Fruit fly (Drosophila melanogaster): Measurements from ENCODE around the gene CG11449.
A peak's percentile ranks its signal among the peaks of the same experiment; 100 is the strongest.

CG11449 gene

DNA sequence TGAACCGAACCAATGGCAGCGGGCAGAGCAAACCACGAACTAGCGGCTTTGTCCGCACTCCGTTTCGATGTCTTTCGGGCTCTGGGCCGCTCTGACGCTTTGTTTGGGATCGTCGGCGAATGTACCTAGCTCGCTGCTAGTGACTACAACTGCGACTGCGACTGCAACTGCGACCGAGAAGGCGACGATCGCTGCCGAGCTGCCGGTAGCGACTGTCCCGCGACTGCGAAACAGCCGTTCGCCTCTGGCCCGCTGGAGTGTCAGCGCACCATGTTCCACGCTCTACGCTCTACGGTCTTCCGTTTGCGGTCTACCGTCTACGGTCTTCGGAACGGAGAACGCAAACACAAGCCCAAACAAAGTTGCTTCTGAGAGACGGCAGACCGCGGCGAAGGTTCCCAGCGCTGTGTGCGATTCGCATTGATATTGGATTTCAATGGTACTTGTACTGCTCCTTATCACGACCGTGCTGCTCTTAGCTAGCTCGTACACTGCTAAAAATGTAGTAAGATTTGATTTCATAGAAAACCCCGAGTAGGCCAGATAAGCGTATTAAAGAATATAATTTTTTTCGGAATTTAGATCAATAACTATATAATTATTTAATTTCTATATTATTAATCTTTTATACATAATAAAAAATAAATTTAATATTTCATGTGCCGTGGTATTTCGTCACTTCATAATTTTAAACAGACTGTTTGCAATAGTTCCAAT lies 6.9 kb downstream of the CG11449 start, which contains the start of gene laza:
Gene laza, minus strand, starts transcription at position 214 of the 717 bp plus-strand sequence.
- TF ChIP-seq EcR (GFP tag; optimal IDR thresholded peaks at IDR 0.05) (peak; percentile 24), CG13204 (GFP tag; optimal IDR thresholded peaks at IDR 0.05) (peak; percentile 98), CG8159 (tag; optimal IDR thresholded peaks at IDR 0.05) (peak; percentile 43), CG4496 (GFP tag; IDR thresholded peaks at IDR 0.05) (0 out of 3 replicates have a peak, but pooled peaks have one; percentile 10), rn (GFP tag; IDR thresholded peaks at IDR 0.05) (no peak), CG15710 (tag; optimal IDR thresholded peaks at IDR 0.05) (peak; percentile 23), CG9948 (tag; optimal IDR thresholded peaks at IDR 0.05) (peak; percentile 35), CG17806 (tag; optimal IDR thresholded peaks at IDR 0.05) (peak; percentile 15), CG14655 (GFP tag; optimal IDR thresholded peaks at IDR 0.05) (peak; percentile 51), Ets98B (GFP tag; IDR thresholded peaks at IDR 0.05) (no peak)

dm6 chr3L:22463412-22463811 lies 9.2 kb downstream of the CG11449 start:
- TF ChIP-seq CG4496 (GFP tag; IDR thresholded peaks at IDR 0.05) (no peak), Ets98B (GFP tag; IDR thresholded peaks at IDR 0.05) (no peak), Pif1A (GFP tag; optimal IDR thresholded peaks at IDR 0.05) (no peak), EcR (GFP tag; optimal IDR thresholded peaks at IDR 0.05) (peak; percentile 11), CG10348 (GFP tag; IDR thresholded peaks at IDR 0.05) (no peak)

DNA sequence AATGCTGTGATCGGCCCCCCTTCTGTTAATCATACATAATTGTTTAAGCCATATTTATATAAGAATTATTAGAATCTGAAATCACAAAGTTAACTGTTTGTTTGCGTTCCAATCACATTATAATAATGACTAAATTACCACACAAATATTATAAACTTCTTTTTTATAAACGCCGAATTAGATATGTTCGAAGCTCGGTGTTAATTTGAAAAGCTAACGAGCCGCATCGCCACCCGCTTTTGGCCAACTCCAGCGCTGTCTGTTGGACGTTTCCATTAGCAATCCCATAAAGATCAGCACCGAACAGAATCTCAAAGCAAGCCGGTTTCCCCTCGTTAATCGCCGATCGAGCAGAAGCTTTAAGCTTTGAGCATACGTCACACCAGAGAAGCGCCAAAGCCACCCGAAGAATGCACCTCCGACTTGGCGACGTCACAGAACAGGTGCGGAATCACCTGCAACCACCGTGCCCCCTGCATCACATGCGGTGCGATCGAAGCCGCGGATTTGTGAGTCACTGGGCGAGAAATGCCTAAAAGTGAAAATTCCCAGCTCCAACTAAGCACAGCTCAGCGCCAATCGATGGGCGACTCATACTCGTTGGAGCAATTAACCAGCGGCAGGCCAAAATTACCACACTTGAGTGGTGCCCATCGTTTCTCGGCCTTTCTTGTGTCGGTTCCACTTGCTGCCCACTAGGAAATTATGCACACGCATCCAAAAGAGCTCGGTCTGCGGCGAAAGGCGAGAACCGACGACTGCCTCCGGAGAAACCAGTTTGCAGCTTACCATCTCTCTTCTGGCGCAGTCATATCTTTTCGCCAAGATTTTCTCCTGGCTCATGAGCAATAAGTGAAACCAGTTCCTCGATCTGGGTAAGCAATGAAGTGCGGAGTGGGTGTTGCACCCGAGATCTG lies 11.6 kb downstream of the CG11449 start, which contains the start of gene CG11438:
Gene CG11438, plus strand, starts transcription at position 134 of the 917 bp plus-strand sequence.
- TF ChIP-seq D1 (tag; optimal IDR thresholded peaks at IDR 0.05) (no peak), Snoo (tag; optimal IDR thresholded peaks at IDR 0.05) (no peak), Pif1B (GFP tag; optimal IDR thresholded peaks at IDR 0.05) (no peak), CG8159 (tag; optimal IDR thresholded peaks at IDR 0.05) (no peak), Pif1A (GFP tag; optimal IDR thresholded peaks at IDR 0.05) (no peak), CG12605 (GFP tag; IDR thresholded peaks at IDR 0.05) (no peak), Ets98B (GFP tag; IDR thresholded peaks at IDR 0.05) (no peak), CG13204 (GFP tag; optimal IDR thresholded peaks at IDR 0.05) (no peak), CG9948 (tag; optimal IDR thresholded peaks at IDR 0.05) (no peak), EcR (GFP tag; optimal IDR thresholded peaks at IDR 0.05) (peak; percentile 42), fd96Ca (GFP tag; IDR thresholded peaks at IDR 0.05) (no peak), CG4496 (GFP tag; IDR thresholded peaks at IDR 0.05) (no peak), gl (tag; optimal IDR thresholded peaks at IDR 0.05) (peak; percentile 12), CG32121 (GFP tag; IDR thresholded peaks at IDR 0.05) (no peak), CG15710 (tag; optimal IDR thresholded peaks at IDR 0.05) (no peak), rn (GFP tag; IDR thresholded peaks at IDR 0.05) (no peak)

DNA sequence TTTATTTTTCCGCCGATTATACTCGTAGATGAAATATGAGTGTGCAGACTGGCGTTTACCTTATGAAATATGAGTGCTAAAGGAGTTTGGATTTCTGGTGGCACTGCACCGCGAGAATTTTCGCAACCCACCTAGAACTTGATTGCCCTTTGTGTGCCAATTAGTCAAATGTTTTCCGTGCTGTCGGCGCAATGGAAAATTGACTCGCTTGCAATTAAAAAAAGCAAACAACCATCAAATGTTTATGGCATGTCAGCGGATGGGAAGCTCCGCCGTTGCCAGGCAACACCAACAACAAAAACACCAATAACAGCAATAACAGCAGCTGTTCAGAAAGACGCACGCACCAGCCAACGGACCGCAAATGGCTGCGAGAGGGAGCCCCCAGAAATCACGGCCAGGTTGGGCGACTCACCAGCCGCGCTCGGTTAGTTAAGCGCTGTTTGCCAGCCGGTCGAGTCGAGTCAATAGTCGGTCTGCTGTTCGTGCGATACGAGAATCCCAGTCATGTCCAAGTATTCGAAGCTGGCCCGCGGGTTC lies 12.3 kb downstream of the CG11449 start:
- TF ChIP-seq CG17806 (tag; optimal IDR thresholded peaks at IDR 0.05) (peak; percentile 33), CG13204 (GFP tag; optimal IDR thresholded peaks at IDR 0.05) (peak; percentile 73), CG14655 (GFP tag; optimal IDR thresholded peaks at IDR 0.05) (peak; percentile 73), gl (tag; optimal IDR thresholded peaks at IDR 0.05) (no peak), CG10348 (GFP tag; IDR thresholded peaks at IDR 0.05) (no peak), Pif1B (GFP tag; optimal IDR thresholded peaks at IDR 0.05) (peak; percentile 9), CG8159 (tag; optimal IDR thresholded peaks at IDR 0.05) (peak; percentile 44), CG9948 (tag; optimal IDR thresholded peaks at IDR 0.05) (peak; percentile 53), CG32121 (GFP tag; IDR thresholded peaks at IDR 0.05) (peak; percentile 24; the same call in 1 of the 2 replicates), CG15710 (tag; optimal IDR thresholded peaks at IDR 0.05) (peak; percentile 30), CG34367 (tag; optimal IDR thresholded peaks at IDR 0.05) (peak; percentile 25), Pif1A (GFP tag; optimal IDR thresholded peaks at IDR 0.05) (peak; percentile 47), rn (GFP tag; IDR thresholded peaks at IDR 0.05) (no peak), CG8301 (tag; optimal IDR thresholded peaks at IDR 0.05) (peak; percentile 59)

dm6 chr3L:22468562-22468961 lies 14.4 kb downstream of the CG11449 start, which contains the start of gene CG11437:
Gene CG11437, plus strand, starts transcription at chr3L:22468862.
- no peak for TF ChIP-seq Pif1B (GFP tag; optimal IDR thresholded peaks at IDR 0.05)
- no peak for TF ChIP-seq CG13204 (GFP tag; optimal IDR thresholded peaks at IDR 0.05)
- TF ChIP-seq gl (tag; optimal IDR thresholded peaks at IDR 0.05): no peak
- TF ChIP-seq CG4496 (GFP tag; IDR thresholded peaks at IDR 0.05): no peak

dm6 chr3L:22470299-22470791 lies 16.2 kb downstream of the CG11449 start, which contains the start of gene CG11426:
Gene CG11426, plus strand, starts transcription at chr3L:22470556.
- TF ChIP-seq CG34367 (tag; optimal IDR thresholded peaks at IDR 0.05) (no peak), CG15710 (tag; optimal IDR thresholded peaks at IDR 0.05) (no peak), CG14655 (GFP tag; optimal IDR thresholded peaks at IDR 0.05) (no peak), CG13204 (GFP tag; optimal IDR thresholded peaks at IDR 0.05) (no peak), fd96Ca (GFP tag; IDR thresholded peaks at IDR 0.05) (no peak), Ets98B (GFP tag; IDR thresholded peaks at IDR 0.05) (no peak), EcR (GFP tag; optimal IDR thresholded peaks at IDR 0.05) (no peak), CG8159 (tag; optimal IDR thresholded peaks at IDR 0.05) (no peak), CG8301 (tag; optimal IDR thresholded peaks at IDR 0.05) (no peak), D1 (tag; optimal IDR thresholded peaks at IDR 0.05) (no peak), CG10348 (GFP tag; IDR thresholded peaks at IDR 0.05) (no peak), CG9948 (tag; optimal IDR thresholded peaks at IDR 0.05) (no peak), Pif1B (GFP tag; optimal IDR thresholded peaks at IDR 0.05) (no peak), Pif1A (GFP tag; optimal IDR thresholded peaks at IDR 0.05) (no peak), CG17806 (tag; optimal IDR thresholded peaks at IDR 0.05) (no peak)

Measured in whole organism, pupa.